Fruit fly (Drosophila melanogaster) whole organism, wandering third instar larva: ENCODE results near the gene Surf1.

ENCODE experiments used
- Abd-B ChIP-seq: fragments of >200 bp; optimal IDR thresholded peaks from 2 replicates; lab custom pipeline; 2017; ENCODE audit warnings: missing biosample characterization, missing genetic modification characterization
- OdsH ChIP-seq: fragments of 200-800 bp; sonication (Bioruptor generic); optimal IDR thresholded peaks from 2 replicates; lab custom pipeline; 2016; ENCODE audit warnings: missing biosample characterization, mild to moderate bottlenecking, missing genetic modification characterization
- usp ChIP-seq: fragments of >200 bp; optimal IDR thresholded peaks from 2 replicates; lab custom pipeline; 2017; ENCODE audit warnings: missing biosample characterization, missing genetic modification characterization

DNA sequence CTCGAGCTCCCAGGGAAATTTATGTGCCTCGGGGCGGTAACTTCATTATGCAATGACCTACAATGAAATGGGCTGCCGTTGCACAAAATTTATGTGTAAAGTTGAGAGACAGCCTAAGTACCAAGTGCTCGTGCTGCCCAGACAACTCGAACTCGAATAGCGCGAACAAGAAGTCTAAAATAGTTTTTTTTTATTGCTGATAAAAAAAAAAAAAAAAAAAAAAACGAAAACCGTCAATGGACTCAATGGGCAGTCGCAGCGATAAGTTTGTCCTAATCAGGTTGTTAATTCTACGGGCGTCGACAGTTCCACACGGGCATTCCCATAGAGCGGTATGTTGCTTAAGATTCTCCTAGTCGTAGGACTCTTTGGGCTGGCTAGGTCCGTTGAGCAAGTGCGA is 25.5 kb upstream of the Surf1 start, which contains the start of gene CG14820:
- TF ChIP-seq Abd-B (GFP tag; lab: Kevin White, UChicago) (no peak), usp (GFP tag; lab: Kevin White, UChicago) (no peak), OdsH (GFP tag; lab: Kevin White, UChicago) (no peak)
